Fruit fly (Drosophila melanogaster) whole organism, pupa: ENCODE results near the gene CG15418.

Experiments
- CG14655 ChIP-seq: fragments of 200-800 bp; sonication (Bioruptor generic); optimal IDR thresholded peaks from 3 replicates; lab custom pipeline; 2017; ENCODE audit warnings: mild to moderate bottlenecking, missing biosample characterization, missing genetic modification reagents, missing genetic modification characterization
- CG15710 ChIP-seq: fragments of 200-800 bp; sonication (Bioruptor generic); optimal IDR thresholded peaks from 2 replicates; lab custom pipeline; 2018; ENCODE audit warnings: missing biosample characterization, mild to moderate bottlenecking, missing genetic modification characterization, moderate library complexity
- CG34367 ChIP-seq: fragments of 200-800 bp; sonication (Bioruptor generic); optimal IDR thresholded peaks from 2 replicates; lab custom pipeline; 2018; ENCODE audit warnings: missing biosample characterization, mild to moderate bottlenecking, missing genetic modification characterization
- CG4496 ChIP-seq: fragments of 200-800 bp; sonication (Bioruptor generic); IDR thresholded peaks from 3 replicates; pipeline ENCODE4 v1.3.6; 2022; ENCODE audit warnings: missing biosample characterization, missing genetic modification characterization
- CG8159 ChIP-seq: fragments of 200-800 bp; sonication (Bioruptor generic); optimal IDR thresholded peaks from 3 replicates; lab custom pipeline; 2018; ENCODE audit warnings: missing biosample characterization, mild to moderate bottlenecking, missing genetic modification characterization, moderate library complexity
- CG9948 ChIP-seq: fragments of 200-800 bp; sonication (Bioruptor generic); optimal IDR thresholded peaks from 2 replicates; lab custom pipeline; 2018; ENCODE audit warnings: missing biosample characterization, mild to moderate bottlenecking, missing genetic modification characterization, moderate library complexity
- D1 ChIP-seq: fragments of 200-800 bp; sonication (Bioruptor generic); optimal IDR thresholded peaks from 2 replicates; lab custom pipeline; 2018; ENCODE audit warnings: missing biosample characterization, mild to moderate bottlenecking, missing genetic modification characterization, moderate library complexity
- EcR ChIP-seq: fragments of 200-800 bp; sonication (Bioruptor generic); optimal IDR thresholded peaks from 3 replicates; lab custom pipeline; 2019; ENCODE audit warnings: missing biosample characterization, missing genetic modification characterization, mild to moderate bottlenecking, moderate library complexity, missing genetic modification reagents
- Ets98B ChIP-seq: fragments of 200-800 bp; sonication (Bioruptor generic); IDR thresholded peaks from 2 replicates; pipeline ENCODE4 v1.3.6; 2022; ENCODE audit warnings: missing biosample characterization, missing genetic modification characterization
- Snoo ChIP-seq: fragments of 200-800 bp; sonication (Bioruptor generic); optimal IDR thresholded peaks from 3 replicates; lab custom pipeline; 2017; ENCODE audit warnings: missing biosample characterization, mild to moderate bottlenecking, missing genetic modification characterization, inconsistent platforms
- fd96Ca ChIP-seq: fragments of 200-800 bp; sonication (Bioruptor generic); IDR thresholded peaks from 3 replicates; pipeline ENCODE4 v1.3.6; 2022; ENCODE audit warnings: missing biosample characterization, missing genetic modification characterization

DNA sequence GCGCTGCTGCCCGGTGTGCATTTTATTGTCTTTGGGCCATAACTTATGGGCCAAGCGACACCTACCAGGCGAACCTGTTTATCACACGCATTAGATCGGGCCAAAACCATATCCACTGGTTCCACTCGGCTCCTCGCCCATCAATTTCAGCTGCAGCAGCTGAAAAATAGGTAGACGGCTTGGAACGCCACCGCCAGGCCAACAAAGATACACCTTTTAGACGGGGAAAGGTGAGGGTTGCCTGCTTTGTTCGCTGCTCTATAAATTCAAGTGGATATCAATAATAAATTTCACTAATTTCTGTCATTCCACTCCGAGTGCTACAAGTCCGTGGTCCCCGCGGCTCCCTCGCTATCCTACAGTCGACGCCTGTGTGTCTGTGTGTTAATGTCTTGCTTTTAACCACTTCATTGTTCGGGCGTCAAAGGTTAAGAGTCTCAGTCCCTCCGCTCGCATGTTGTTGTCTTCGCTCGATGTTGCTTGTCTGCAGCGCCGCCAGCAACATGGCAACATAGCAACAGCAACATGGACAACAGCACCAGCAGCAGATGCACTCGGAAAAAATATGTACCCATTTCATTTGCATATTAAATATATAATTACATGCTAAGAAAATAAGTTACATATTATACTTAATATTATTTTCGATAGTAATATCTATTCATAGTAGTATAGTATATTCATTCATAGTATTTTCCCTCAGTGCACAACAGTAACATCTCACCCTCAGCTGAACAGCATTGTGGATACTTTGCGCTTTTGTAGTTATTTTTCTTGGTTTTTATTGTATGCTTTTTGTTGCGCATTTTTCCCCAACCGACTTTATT, 33.4 kb downstream of the CG15418 start:
- TF ChIP-seq D1 (tag; lab: Kevin White, UChicago): peak; percentile 50
- TF ChIP-seq Ets98B: peak; percentile 49
- peak; percentile 66 for TF ChIP-seq CG34367
- peak; percentile 76 for TF ChIP-seq CG9948
- peak; percentile 73 for TF ChIP-seq CG14655
- TF ChIP-seq Snoo (tag; lab: Kevin White, UChicago): peak; percentile 55
- no peak for TF ChIP-seq fd96Ca (GFP tag; lab: Robert Waterston, UW)
- peak; percentile 18 for TF ChIP-seq EcR
- TF ChIP-seq CG15710 (tag; lab: Kevin White, UChicago): peak; percentile 84
- TF ChIP-seq CG8159 (tag; lab: Kevin White, UChicago): peak; percentile 86
- TF ChIP-seq CG4496 (GFP tag; lab: Robert Waterston, UW): peak; percentile 34; the same call in 1 of the 3 replicates
